Worm (Caenorhabditis elegans): ENCODE results near the gene set-17.

- TF ChIP-seq sea-1 (GFP tag; conservative IDR thresholded peaks at IDR 0.05), result no peak
- no peak for TF ChIP-seq hmg-4 (GFP tag; optimal IDR thresholded peaks at IDR 0.05)
- TF ChIP-seq ceh-13 (GFP tag; optimal IDR thresholded peaks at IDR 0.05), result no peak
Observed at ce11 chrII:8903871-8904270, 36.4 kb downstream of the set-17 start.

All from whole organism, early embryonic.